Worm (Caenorhabditis elegans) whole organism, mixed stage, embryonic: Measurements from ENCODE around the gene C16C8.9.
"Not testable (repeated sequence)": the region's sequence is repeated elsewhere in the genome, so short reads cannot be mapped to it uniquely, and the experiment has no call there.

Source experiments
- bed-3 ChIP-seq: fragments of 200-800 bp; sonication (Bioruptor generic); optimal IDR thresholded peaks from 3 replicates; lab custom pipeline; 2018; ENCODE audit warnings: mild to moderate bottlenecking, missing genetic modification characterization, moderate library complexity, missing compliant biosample characterization
- blmp-1 ChIP-seq: fragments of 150-350 bp; optimal IDR thresholded peaks from 2 replicates; lab custom pipeline; 2014; ENCODE audit warnings: missing biosample characterization, missing genetic modification characterization
- ceh-43 ChIP-seq: fragments of 200-800 bp; sonication (Bioruptor generic); optimal IDR thresholded peaks from 2 replicates; lab custom pipeline; 2018; ENCODE audit warnings: mild to moderate bottlenecking, missing genetic modification characterization, moderate library complexity, missing compliant biosample characterization
- ceh-83 ChIP-seq: fragments of 200-800 bp; sonication (Bioruptor generic); optimal IDR thresholded peaks from 2 replicates; lab custom pipeline; 2018; ENCODE audit warnings: mild to moderate bottlenecking, missing genetic modification characterization, missing compliant biosample characterization
- ces-1 ChIP-seq: fragments of 150-350 bp; optimal IDR thresholded peaks from 2 replicates; lab custom pipeline; 2014; ENCODE audit warnings: missing biosample characterization, missing genetic modification reagents, missing genetic modification characterization
- cnd-1 ChIP-seq: fragments of 200-800 bp; sonication (Bioruptor generic); optimal IDR thresholded peaks from 2 replicates; lab custom pipeline; 2018; ENCODE audit warnings: mild to moderate bottlenecking, missing genetic modification characterization, missing compliant biosample characterization
- elt-1 ChIP-seq: sonication (generic microtip); optimal IDR thresholded peaks from 2 replicates; lab custom pipeline; 2017; ENCODE audit warnings: missing genetic modification characterization, mild to moderate bottlenecking, missing compliant biosample characterization, antibody characterized with exemption, moderate library complexity, borderline replicate concordance; ENCODE audit not compliant: insufficient read depth
- elt-3 ChIP-seq: fragments of 150-350 bp; optimal IDR thresholded peaks from 2 replicates; lab custom pipeline; 2014; ENCODE audit warnings: missing biosample characterization, missing genetic modification characterization
- flh-1 ChIP-seq: fragments of 200-800 bp; sonication (Bioruptor generic); optimal IDR thresholded peaks from 2 replicates; lab custom pipeline; 2018; ENCODE audit warnings: mild to moderate bottlenecking, missing genetic modification characterization, moderate library complexity, missing compliant biosample characterization
- ham-2 ChIP-seq: fragments of 200-800 bp; sonication (Bioruptor generic); optimal IDR thresholded peaks from 2 replicates; lab custom pipeline; 2018; ENCODE audit warnings: mild to moderate bottlenecking, missing genetic modification characterization, missing compliant biosample characterization
- hlh-1 ChIP-seq: fragments of 150-350 bp; optimal IDR thresholded peaks from 2 replicates; lab custom pipeline; 2014; ENCODE audit warnings: missing biosample characterization, missing genetic modification reagents, missing genetic modification characterization
- lin-13 ChIP-seq: fragments of 150-350 bp; optimal IDR thresholded peaks from 2 replicates; lab custom pipeline; 2014; ENCODE audit warnings: missing biosample characterization, missing genetic modification characterization
- lin-32 ChIP-seq: fragments of 200-800 bp; sonication (Bioruptor generic); optimal IDR thresholded peaks from 2 replicates; lab custom pipeline; 2018; ENCODE audit warnings: mild to moderate bottlenecking, missing genetic modification characterization, missing compliant biosample characterization
- mab-5 ChIP-seq: fragments of 150-350 bp; optimal IDR thresholded peaks from 2 replicates; lab custom pipeline; 2014; ENCODE audit warnings: missing biosample characterization, missing genetic modification characterization
- mep-1 ChIP-seq: fragments of 150-350 bp; optimal IDR thresholded peaks from 2 replicates; lab custom pipeline; 2017; ENCODE audit warnings: missing biosample characterization, missing genetic modification reagents, missing genetic modification characterization, inconsistent platforms
- mls-2 ChIP-seq: sonication (generic microtip); optimal IDR thresholded peaks from 2 replicates; lab custom pipeline; 2016; ENCODE audit warnings: mild to moderate bottlenecking, missing genetic modification characterization, moderate library complexity, missing compliant biosample characterization
- nhr-12 ChIP-seq: fragments of 150-350 bp; optimal IDR thresholded peaks from 2 replicates; lab custom pipeline; 2014; ENCODE audit warnings: missing biosample characterization, missing genetic modification characterization
- nhr-2 ChIP-seq: fragments of 150-350 bp; optimal IDR thresholded peaks from 2 replicates; lab custom pipeline; 2014; ENCODE audit warnings: missing biosample characterization, missing genetic modification characterization
- nhr-237 ChIP-seq: fragments of 150-350 bp; optimal IDR thresholded peaks from 2 replicates; lab custom pipeline; 2014; ENCODE audit warnings: missing biosample characterization, missing genetic modification characterization
- nhr-28 ChIP-seq: fragments of 150-350 bp; optimal IDR thresholded peaks from 2 replicates; lab custom pipeline; 2014; ENCODE audit warnings: missing biosample characterization, missing genetic modification characterization
- nhr-76 ChIP-seq: sonication (generic microtip); optimal IDR thresholded peaks from 2 replicates; lab custom pipeline; 2017; ENCODE audit warnings: missing biosample characterization, missing genetic modification characterization
- pha-4 ChIP-seq: fragments of 150-350 bp; optimal IDR thresholded peaks from 2 replicates; lab custom pipeline; 2018; ENCODE audit warnings: missing biosample characterization, missing genetic modification reagents, missing genetic modification characterization
- sem-2 ChIP-seq: fragments of 200-800 bp; sonication (Bioruptor generic); optimal IDR thresholded peaks from 2 replicates; lab custom pipeline; 2018; ENCODE audit warnings: mild to moderate bottlenecking, missing genetic modification characterization, missing compliant biosample characterization
- snpc-4 ChIP-seq: fragments of 150-350 bp; optimal IDR thresholded peaks from 2 replicates; lab custom pipeline; 2014; ENCODE audit warnings: missing biosample characterization, missing genetic modification characterization
- sptf-1 ChIP-seq: sonication (generic microtip); optimal IDR thresholded peaks from 2 replicates; lab custom pipeline; 2017; ENCODE audit warnings: mild to moderate bottlenecking, missing genetic modification characterization, moderate library complexity, missing compliant biosample characterization
- tbx-8 ChIP-seq: fragments of 200-800 bp; sonication (Bioruptor generic); optimal IDR thresholded peaks from 2 replicates; lab custom pipeline; 2018; ENCODE audit warnings: mild to moderate bottlenecking, missing genetic modification characterization, moderate library complexity, missing compliant biosample characterization
- unc-120 ChIP-seq: sonication (generic microtip); optimal IDR thresholded peaks from 2 replicates; lab custom pipeline; 2017; ENCODE audit warnings: missing genetic modification characterization, missing compliant biosample characterization; ENCODE audit not compliant: poor library complexity, severe bottlenecking
- unc-62 ChIP-seq: fragments of 150-350 bp; optimal IDR thresholded peaks from 2 replicates; lab custom pipeline; 2014; ENCODE audit warnings: missing biosample characterization, missing genetic modification reagents, missing genetic modification characterization
- zip-8 ChIP-seq: fragments of 150-350 bp; optimal IDR thresholded peaks from 2 replicates; lab custom pipeline; 2014; ENCODE audit warnings: missing biosample characterization, missing genetic modification characterization

The C16C8.9 gene

DNA sequence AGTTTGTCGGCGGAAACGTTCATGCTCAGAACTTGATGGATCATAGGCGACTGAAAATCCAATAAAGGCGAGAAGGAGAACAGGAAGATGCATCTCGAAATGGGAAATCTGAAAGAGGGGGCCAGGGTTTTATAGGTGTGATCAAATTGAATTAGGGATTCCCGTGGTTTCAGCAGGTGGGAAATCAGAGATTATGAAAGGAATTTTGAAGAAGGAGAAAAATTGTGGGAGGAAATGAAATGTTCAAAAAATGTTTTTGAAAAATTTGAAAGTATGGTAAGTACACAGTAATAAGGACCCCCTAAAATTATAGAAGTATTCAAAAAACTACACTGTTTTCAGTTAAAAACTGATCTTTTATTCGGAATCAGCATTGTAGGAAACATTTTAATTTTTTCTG lies 7.6 kb upstream of the C16C8.9 start, which contains the start of gene Y49F6B.20:
Gene Y49F6B.20 (minus strand): TSS at position 101 of the 400 bp plus-strand sequence.
- no peak for TF ChIP-seq ceh-43 (GFP tag; lab: Kevin White, UChicago)

DNA sequence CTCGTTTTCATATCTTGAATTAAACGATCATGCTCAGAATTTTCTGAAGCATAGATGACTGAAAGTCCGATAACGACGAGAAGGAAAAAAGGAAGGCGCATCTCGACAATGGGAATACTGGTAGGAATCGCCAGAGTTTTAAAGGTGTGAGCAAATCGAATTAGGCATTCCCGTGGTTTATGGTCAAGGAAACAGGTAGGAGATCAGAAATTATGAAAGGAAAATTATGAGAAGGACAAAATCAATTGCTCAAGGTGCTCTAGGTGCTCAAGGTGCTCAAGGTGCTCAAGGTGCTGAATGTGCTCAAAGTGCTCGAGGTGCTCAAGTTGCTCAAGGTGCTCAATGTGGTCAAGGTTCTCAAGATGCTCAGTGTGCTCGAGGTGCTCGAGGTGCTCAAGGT lies 1.6 kb upstream of the C16C8.9 start, which contains the start of gene C16C8.10:
Gene C16C8.10 (minus strand): TSS at position 101 of the 400 bp plus-strand sequence.
- not testable (repeated sequence) for TF ChIP-seq unc-62; unc-120 (tag; lab: Kevin White, UChicago); elt-3 (tag; lab: Kevin White, UChicago)

DNA sequence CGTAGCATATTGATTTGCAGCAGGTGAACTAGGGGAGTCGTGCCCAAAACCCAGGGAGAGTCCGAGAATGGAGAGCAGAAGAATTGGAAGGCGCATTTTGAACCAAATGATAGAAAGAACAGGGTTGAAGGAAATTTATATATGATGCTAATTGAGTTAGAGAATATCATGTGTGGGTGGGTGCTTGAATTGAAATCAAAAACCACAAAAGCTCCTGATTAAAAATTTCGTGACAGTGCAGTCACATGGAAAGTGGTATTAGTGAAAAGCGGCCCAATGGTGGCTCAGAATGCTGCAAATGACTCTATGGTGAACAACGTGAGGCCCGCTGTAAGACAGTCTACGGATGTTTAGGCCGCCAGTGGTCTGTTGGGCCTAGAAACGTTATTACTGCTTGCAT lies 1.4 kb downstream of the C16C8.9 start, which contains the start of gene C16C8.8:
Gene C16C8.8 (minus strand): TSS at position 101 of the 400 bp plus-strand sequence.
- TF ChIP-seq ceh-43 (GFP tag; lab: Kevin White, UChicago) = no peak
- no peak for TF ChIP-seq bed-3 (GFP tag; lab: Kevin White, UChicago)
- no peak for TF ChIP-seq unc-62
- no peak for TF ChIP-seq nhr-12 (tag; lab: Kevin White, UChicago)
- TF ChIP-seq mls-2 (tag; lab: Kevin White, UChicago) = no peak

DNA sequence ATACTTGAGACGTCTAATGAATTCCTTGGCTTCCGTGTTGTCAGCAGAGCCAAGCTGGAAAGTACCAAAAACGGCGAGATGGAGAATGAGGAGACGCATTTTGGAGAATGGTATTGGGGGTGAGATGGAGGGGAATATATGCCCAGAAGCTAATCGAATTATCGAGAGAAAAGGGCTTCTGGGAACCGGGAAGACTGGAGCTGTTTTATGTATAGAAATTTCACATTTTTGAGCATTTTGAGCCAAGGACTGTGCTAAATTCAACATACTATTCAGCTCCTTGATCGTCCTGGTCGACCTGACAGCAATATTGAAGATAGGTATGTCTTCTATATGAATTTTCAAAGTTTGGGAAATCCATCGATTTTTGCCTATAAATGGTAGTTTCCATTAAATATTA lies 2.9 kb downstream of the C16C8.9 start, which contains the start of gene C16C8.7:
Gene C16C8.7 (minus strand): TSS at position 101 of the 400 bp plus-strand sequence.
- TF ChIP-seq tbx-8 (no peak), lin-32 (no peak), mab-5 (tag; lab: Kevin White, UChicago) (no peak), elt-3 (tag; lab: Kevin White, UChicago) (no peak), ceh-83 (no peak), mls-2 (tag; lab: Kevin White, UChicago) (no peak), snpc-4 (tag; lab: Kevin White, UChicago) (no peak)

DNA sequence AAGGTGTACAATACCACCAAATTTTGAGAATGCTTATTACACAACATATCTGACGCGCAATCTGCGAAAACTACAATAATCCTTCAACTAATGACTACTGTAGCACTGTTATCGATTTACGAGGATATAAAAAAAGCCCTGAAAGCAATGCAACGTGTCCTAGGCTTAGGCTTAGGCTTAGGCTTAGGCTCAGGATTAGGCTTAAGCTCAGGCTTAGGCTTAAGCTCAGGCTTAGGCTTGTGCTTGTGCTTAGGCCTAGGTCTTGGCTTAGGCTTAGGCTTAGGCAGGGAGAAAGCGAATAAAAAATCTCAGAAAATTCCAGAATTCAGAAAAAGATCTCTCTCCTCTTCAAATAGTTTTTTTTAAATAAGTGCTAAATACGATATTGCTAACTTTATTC lies 3.8 kb downstream of the C16C8.9 start:
- TF ChIP-seq elt-1 (tag; lab: Kevin White, UChicago) = no peak
- no peak for TF ChIP-seq mls-2 (tag; lab: Kevin White, UChicago)
- no peak for TF ChIP-seq sem-2
- no peak for TF ChIP-seq nhr-237
- TF ChIP-seq ham-2 (GFP tag; lab: Kevin White, UChicago) = no peak

DNA sequence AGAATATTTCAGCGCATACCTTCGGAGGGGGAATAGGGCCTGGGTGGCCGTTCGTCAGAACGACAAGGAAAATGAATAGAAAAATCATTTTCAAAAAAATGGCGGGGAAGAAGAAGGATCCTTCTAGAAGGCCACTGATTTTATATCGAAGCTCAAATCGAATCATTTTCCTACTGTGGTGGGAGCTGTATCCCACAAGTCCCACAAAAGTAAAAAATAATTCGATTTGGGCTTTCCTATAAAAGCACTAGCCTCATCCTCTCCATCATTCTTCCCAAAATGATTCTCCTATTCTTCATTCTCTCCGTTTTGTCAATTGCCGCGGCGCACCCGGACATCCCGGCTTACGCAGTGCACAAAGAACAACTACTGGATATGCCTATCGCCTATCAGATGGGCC lies 4.8 kb downstream of the C16C8.9 start, which contains the start of the genes C16C8.26 and C16C8.19:
Gene C16C8.26 (minus strand): TSS at position 101 of the 400 bp plus-strand sequence.
Gene C16C8.19 (plus strand): TSS at position 279 of the 400 bp plus-strand sequence.
- no peak for TF ChIP-seq mep-1 (tag; lab: Kevin White, UChicago)
- no peak for TF ChIP-seq bed-3 (GFP tag; lab: Kevin White, UChicago)
- TF ChIP-seq nhr-28 (tag; lab: Kevin White, UChicago) = no peak
- TF ChIP-seq hlh-1 (tag; lab: Kevin White, UChicago) = no peak
- TF ChIP-seq tbx-8 = no peak
- TF ChIP-seq unc-62 = no peak
- no peak for TF ChIP-seq nhr-76
- TF ChIP-seq flh-1 (GFP tag; lab: Kevin White, UChicago) = no peak
- TF ChIP-seq elt-3 (tag; lab: Kevin White, UChicago) = no peak
- no peak for TF ChIP-seq elt-1 (tag; lab: Kevin White, UChicago)
- no peak for TF ChIP-seq sem-2
- no peak for TF ChIP-seq nhr-2 (tag; lab: Kevin White, UChicago)
- TF ChIP-seq pha-4 (tag; lab: Kevin White, UChicago) = no peak

DNA sequence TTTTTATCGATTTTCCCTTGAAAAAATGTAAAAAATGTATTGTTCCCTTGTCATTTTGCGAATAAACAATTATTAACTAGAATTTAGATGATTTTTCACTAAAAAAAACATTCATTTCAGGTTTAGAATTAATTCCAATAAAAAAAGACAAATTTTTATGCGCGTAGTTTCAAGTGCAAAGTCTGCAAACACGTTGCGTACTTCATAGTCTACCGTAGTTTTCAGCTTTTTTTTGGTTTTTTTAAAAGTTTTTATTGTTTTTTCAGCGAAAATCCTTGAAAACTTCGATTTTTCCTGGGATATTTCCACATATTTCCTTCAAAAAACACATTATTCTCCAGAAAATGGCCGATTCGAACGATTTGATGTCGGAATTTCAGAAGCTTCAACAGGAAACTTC lies 9.5 kb downstream of the C16C8.9 start, which contains the start of gene C16C8.11:
Gene C16C8.11 (plus strand): TSS at position 188 of the 400 bp plus-strand sequence.
- TF ChIP-seq cnd-1 (tag; lab: Kevin White, UChicago) = no peak
- no peak for TF ChIP-seq lin-32
- TF ChIP-seq mls-2 (tag; lab: Kevin White, UChicago) = no peak
- no peak for TF ChIP-seq lin-13 (tag; lab: Kevin White, UChicago)
- TF ChIP-seq hlh-1 (tag; lab: Kevin White, UChicago) = no peak
- TF ChIP-seq ceh-83 = no peak
- no peak for TF ChIP-seq zip-8
- no peak for TF ChIP-seq nhr-12 (tag; lab: Kevin White, UChicago)
- TF ChIP-seq blmp-1 = no peak
- no peak for TF ChIP-seq sem-2
- no peak for TF ChIP-seq sptf-1 (tag; lab: Kevin White, UChicago)
- no peak for TF ChIP-seq unc-120 (tag; lab: Kevin White, UChicago)
- no peak for TF ChIP-seq mep-1 (tag; lab: Kevin White, UChicago)
- TF ChIP-seq ces-1 (GFP tag; lab: Kevin White, UChicago) = no peak
- TF ChIP-seq unc-62 = no peak
- TF ChIP-seq nhr-28 (tag; lab: Kevin White, UChicago) = no peak
- TF ChIP-seq elt-1 (tag; lab: Kevin White, UChicago) = no peak
